Worm (Caenorhabditis elegans) whole organism, L4/young adult: Measurements from ENCODE around the gene ZK697.8.

ENCODE experiments used
- dao-5 ChIP-seq: sonication (generic microtip); optimal IDR thresholded peaks from 2 replicates; lab custom pipeline; 2016; ENCODE audit warnings: missing genotype, missing genetic modification characterization, moderate library complexity, missing compliant biosample characterization
- him-1 ChIP-seq: sonication (generic microtip); optimal IDR thresholded peaks from 2 replicates; lab custom pipeline; 2016; ENCODE audit warnings: missing genotype, missing genetic modification reagents, missing genetic modification characterization, missing compliant biosample characterization

- TF ChIP-seq dao-5 = no peak
- TF ChIP-seq him-1 (tag; lab: Kevin White, UChicago) = no peak
These were observed 5.6 kb downstream of the ZK697.8 start, which contains the start of gene nhr-256 for ce11 chrV:1743205-1743870.
